Fruit fly (Drosophila melanogaster): Measurements from ENCODE around the gene CG14322.

Gene CG14322

DNA sequence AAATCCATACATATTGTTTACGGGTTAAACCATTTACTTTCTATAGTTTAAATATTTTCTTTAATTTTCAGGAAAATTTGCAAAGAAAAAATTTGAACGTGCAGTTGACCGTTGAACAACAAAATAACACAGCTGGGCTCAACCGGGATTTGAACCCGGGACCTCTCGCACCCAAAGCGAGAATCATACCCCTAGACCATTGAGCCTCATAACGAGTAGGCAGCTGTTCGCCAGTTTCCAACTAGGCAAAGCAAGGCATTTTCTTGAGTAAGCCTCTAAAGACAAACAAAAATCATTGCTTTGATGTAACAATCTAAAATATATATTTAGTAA is 29.5 kb upstream of the CG14322 start (continued):
- TF ChIP-seq lola (GFP tag; optimal IDR thresholded peaks at IDR 0.05) (no peak), Fer3 (tag; optimal IDR thresholded peaks at IDR 0.05) (no peak), CG7745 (tag; optimal IDR thresholded peaks at IDR 0.05) (peak; percentile 32), Fer2 (tag; optimal IDR thresholded peaks at IDR 0.05) (no peak), lbe (GFP tag; optimal IDR thresholded peaks at IDR 0.05) (no peak), CG2202 (tag; optimal IDR thresholded peaks at IDR 0.05) (no peak), ab (GFP tag; optimal IDR thresholded peaks at IDR 0.05) (no peak), CG31441 (GFP tag; IDR thresholded peaks at IDR 0.05) (no peak; the same call in 1 of the 2 replicates), CG15011 (GFP tag; optimal IDR thresholded peaks at IDR 0.05) (no peak), B-H1 (GFP tag; IDR thresholded peaks at IDR 0.05) (no peak), CG7271 (tag; optimal IDR thresholded peaks at IDR 0.05) (no peak), dmrt99B (tag; optimal IDR thresholded peaks at IDR 0.05) (peak; percentile 18), ase (GFP tag; IDR thresholded peaks at IDR 0.05) (no peak), Kr (GFP tag; optimal IDR thresholded peaks at IDR 0.05) (no peak), CG14667 (GFP tag; IDR thresholded peaks at IDR 0.05) (no peak), CG1792 (GFP tag; optimal IDR thresholded peaks at IDR 0.05) (no peak), CG14050 (GFP tag; IDR thresholded peaks at IDR 0.05) (no peak), sens-2 (GFP tag; IDR thresholded peaks at IDR 0.05) (no peak), CoRest (tag; optimal IDR thresholded peaks at IDR 0.05) (no peak), row (GFP tag; IDR thresholded peaks at IDR 0.05) (no peak), Spps (tag; optimal IDR thresholded peaks at IDR 0.05) (no peak), phol (tag; optimal IDR thresholded peaks at IDR 0.05) (no peak), Med (GFP tag) (peak; percentile 51), btn (GFP tag; optimal IDR thresholded peaks at IDR 0.05) (no peak), sisA (GFP tag; IDR thresholded peaks at IDR 0.05) (no peak), Sox100B (GFP tag; optimal IDR thresholded peaks at IDR 0.05) (no peak), HLH4C (GFP tag; IDR thresholded peaks at IDR 0.05; ENCODE audit: partially characterized antibody) (peak; percentile 79; the same call in 2 of the 3 replicates), cas (GFP tag; IDR thresholded peaks at IDR 0.05) (no peak), Bdp1 (GFP tag; optimal IDR thresholded peaks at IDR 0.05) (peak; percentile 99), E2f1 (GFP tag; IDR thresholded peaks at IDR 0.05) (no peak), CG33557 (GFP tag; optimal IDR thresholded peaks at IDR 0.05) (no peak), CG1529 (GFP tag; optimal IDR thresholded peaks at IDR 0.05) (no peak), her (GFP tag; optimal IDR thresholded peaks at IDR 0.05) (no peak), CG2875 (GFP tag; optimal IDR thresholded peaks at IDR 0.05) (no peak), CG11696 (GFP tag; IDR thresholded peaks at IDR 0.05) (no peak), en (GFP tag; optimal IDR thresholded peaks at IDR 0.05) (no peak), Ptx1 (GFP tag; IDR thresholded peaks at IDR 0.05) (no peak), CG11723 (GFP tag; optimal IDR thresholded peaks at IDR 0.05) (no peak), amos (GFP tag; IDR thresholded peaks at IDR 0.05; ENCODE audit: partially characterized antibody) (peak; percentile 82), ham (GFP tag; IDR thresholded peaks at IDR 0.05) (no peak), gcm2 (GFP tag; optimal IDR thresholded peaks at IDR 0.05) (no peak), luna (GFP tag; optimal IDR thresholded peaks at IDR 0.05) (no peak), mld (GFP tag; IDR thresholded peaks at IDR 0.05; ENCODE audit: partially characterized antibody) (peak; percentile 92), CG4617 (GFP tag; optimal IDR thresholded peaks at IDR 0.05; ENCODE audit: borderline replicate concordance) (no peak), bbx (GFP tag; IDR thresholded peaks at IDR 0.05; ENCODE audit: partially characterized antibody) (peak; percentile 80), CG16815 (GFP tag; optimal IDR thresholded peaks at IDR 0.05) (no peak), Drgx (GFP tag; IDR thresholded peaks at IDR 0.05) (0 out of 2 replicates have a peak, but pooled peaks have one; percentile 8), MBD-R2 (GFP tag; IDR thresholded peaks at IDR 0.05) (no peak), NC2α (GFP tag; optimal IDR thresholded peaks at IDR 0.05) (no peak), stwl (tag; optimal IDR thresholded peaks at IDR 0.05) (no peak), odd (GFP tag; optimal IDR thresholded peaks at IDR 0.05) (no peak), D19A (tag; optimal IDR thresholded peaks at IDR 0.05) (no peak)
